Worm (Caenorhabditis elegans) whole organism, L1 larva: ENCODE data around the gene nas-38.
A peak's percentile ranks its signal among the peaks of the same experiment; 100 is the strongest.

Source experiments
- C04F5.9 ChIP-seq: sonication (generic microtip); optimal IDR thresholded peaks from 2 replicates; lab custom pipeline; 2016; ENCODE audit warnings: missing genetic modification characterization, missing compliant biosample characterization
- C34B4.2 ChIP-seq: sonication (generic microtip); optimal IDR thresholded peaks from 2 replicates; lab custom pipeline; 2017; ENCODE audit warnings: mild to moderate bottlenecking, missing genetic modification characterization, missing compliant biosample characterization
- aha-1 ChIP-seq: fragments of 150-350 bp; optimal IDR thresholded peaks from 2 replicates; lab custom pipeline; 2014; ENCODE audit warnings: missing biosample characterization, missing genetic modification characterization
- ama-1 ChIP-seq: fragments of 150-350 bp; optimal IDR thresholded peaks from 2 replicates; lab custom pipeline; 2014
- ceh-88 ChIP-seq: fragments of 200-800 bp; sonication (Bioruptor generic); IDR thresholded peaks from 2 replicates; pipeline ENCODE4 v1.3.6; 2022; ENCODE audit warnings: missing genetic modification characterization, missing compliant biosample characterization
- ces-1 ChIP-seq: fragments of 150-350 bp; optimal IDR thresholded peaks from 2 replicates; lab custom pipeline; 2014; ENCODE audit warnings: missing biosample characterization, missing genetic modification reagents, missing genetic modification characterization
- dsc-1 ChIP-seq: sonication (generic microtip); optimal IDR thresholded peaks from 2 replicates; lab custom pipeline; 2016; ENCODE audit warnings: mild to moderate bottlenecking, missing genetic modification characterization, missing compliant biosample characterization
- efl-1 ChIP-seq, 4 experiments: fragments of 150-350 bp; optimal IDR thresholded peaks in 3 of 4; peaks in 1 of 4; 1 replicate in 1 of 4; 2 replicates in 3 of 4; lab custom pipeline; 2014; ENCODE audit warnings: missing biosample characterization in 2 of 4, missing genetic modification characterization in 2 of 4, missing genetic modification reagents in 2 of 4
- egl-13 ChIP-seq: sonication (generic microtip); optimal IDR thresholded peaks from 2 replicates; lab custom pipeline; 2016; ENCODE audit warnings: missing genotype, missing genetic modification reagents, missing genetic modification characterization, missing compliant biosample characterization
- elt-3 ChIP-seq, 6 experiments: fragments of 150-350 bp in 1 of 6; sonication (generic microtip); optimal IDR thresholded peaks; 2 replicates each; lab custom pipeline; 2017 to 2018; ENCODE audit warnings: missing biosample characterization in 6 of 6, missing genetic modification characterization in 6 of 6, inconsistent platforms in 1 of 6
- ets-5 ChIP-seq: fragments of 200-800 bp; sonication (Bioruptor generic); IDR thresholded peaks from 2 replicates; pipeline ENCODE4 v1.3.6; 2022; ENCODE audit warnings: missing genetic modification characterization, missing compliant biosample characterization
- hlh-17 ChIP-seq: fragments of 200-800 bp; sonication (Bioruptor generic); optimal IDR thresholded peaks from 2 replicates; lab custom pipeline; 2018; ENCODE audit warnings: missing genetic modification characterization, mild to moderate bottlenecking, missing compliant biosample characterization, moderate library complexity, borderline replicate concordance
- lin-35 ChIP-seq, 2 experiments: fragments of 150-350 bp; optimal IDR thresholded peaks; 2 replicates each; lab custom pipeline; 2014; ENCODE audit warnings: missing biosample characterization in 2 of 2, missing genetic modification characterization in 2 of 2, missing genetic modification reagents in 2 of 2
- lin-39 ChIP-seq: fragments of 150-350 bp; optimal IDR thresholded peaks from 2 replicates; lab custom pipeline; 2014; ENCODE audit warnings: missing biosample characterization, missing genetic modification reagents, missing genetic modification characterization
- lsy-2 ChIP-seq, 2 experiments: fragments of 150-350 bp; optimal IDR thresholded peaks; 2 replicates each; lab custom pipeline; 2014; ENCODE audit warnings: missing biosample characterization in 2 of 2, missing genetic modification characterization in 2 of 2
- mdl-1 ChIP-seq, 2 experiments: fragments of 150-350 bp; optimal IDR thresholded peaks; 2 replicates each; lab custom pipeline; 2014 to 2017; ENCODE audit warnings: missing biosample characterization in 2 of 2, missing genetic modification characterization in 2 of 2, inconsistent platforms in 1 of 2
- nhr-11 ChIP-seq: fragments of 150-350 bp; optimal IDR thresholded peaks from 2 replicates; lab custom pipeline; 2014; ENCODE audit warnings: missing biosample characterization, missing genetic modification characterization
- nhr-12 ChIP-seq: sonication (generic microtip); optimal IDR thresholded peaks from 2 replicates; lab custom pipeline; 2017; ENCODE audit warnings: missing biosample characterization, missing genetic modification characterization
- nhr-19 ChIP-seq: fragments of 200-800 bp; sonication (Bioruptor generic); conservative IDR thresholded peaks from 2 replicates; pipeline ENCODE4 v1.3.6; 2022; ENCODE audit warnings: missing genetic modification characterization, missing compliant biosample characterization
- nhr-20 ChIP-seq: sonication (generic microtip); optimal IDR thresholded peaks from 2 replicates; lab custom pipeline; 2016; ENCODE audit warnings: mild to moderate bottlenecking, missing genetic modification characterization, missing compliant biosample characterization
- nhr-237 ChIP-seq: fragments of 150-350 bp; optimal IDR thresholded peaks from 2 replicates; lab custom pipeline; 2014; ENCODE audit warnings: missing biosample characterization, missing genetic modification characterization
- nhr-85 ChIP-seq: sonication (generic microtip); peaks from one replicate; lab custom pipeline; 2016; ENCODE audit warnings: missing genetic modification characterization, inconsistent platforms, missing compliant biosample characterization
- nhr-90 ChIP-seq: sonication (generic microtip); optimal IDR thresholded peaks from 2 replicates; lab custom pipeline; 2016; ENCODE audit warnings: mild to moderate bottlenecking, missing genetic modification characterization, missing compliant biosample characterization; ENCODE audit not compliant: poor library complexity
- rnt-1 ChIP-seq: sonication (generic microtip); optimal IDR thresholded peaks from 2 replicates; lab custom pipeline; 2016; ENCODE audit warnings: mild to moderate bottlenecking, missing genetic modification characterization, moderate library complexity, missing compliant biosample characterization
- skn-1 ChIP-seq: fragments of 150-350 bp; optimal IDR thresholded peaks from 2 replicates; lab custom pipeline; 2014; ENCODE audit warnings: missing biosample characterization, missing genetic modification characterization
- snpc-4 ChIP-seq: fragments of 150-350 bp; optimal IDR thresholded peaks from 2 replicates; lab custom pipeline; 2014; ENCODE audit warnings: missing biosample characterization, missing genetic modification characterization
- sptf-1 ChIP-seq: fragments of 150-350 bp; optimal IDR thresholded peaks from 2 replicates; lab custom pipeline; 2014; ENCODE audit warnings: missing biosample characterization, missing genetic modification characterization
- tlp-1 ChIP-seq: fragments of 150-350 bp; optimal IDR thresholded peaks from 2 replicates; lab custom pipeline; 2014; ENCODE audit warnings: missing biosample characterization, missing genetic modification characterization
- unc-30 ChIP-seq: sonication (generic microtip); optimal IDR thresholded peaks from 2 replicates; lab custom pipeline; 2017; ENCODE audit warnings: missing biosample characterization, missing genetic modification characterization
- vab-15 ChIP-seq: sonication (generic microtip); optimal IDR thresholded peaks from 2 replicates; lab custom pipeline; 2017; ENCODE audit warnings: missing genotype, mild to moderate bottlenecking, missing genetic modification characterization, missing compliant biosample characterization
- zip-4 ChIP-seq: fragments of 200-800 bp; sonication (Bioruptor generic); optimal IDR thresholded peaks from 2 replicates; lab custom pipeline; 2018; ENCODE audit warnings: mild to moderate bottlenecking, missing genetic modification characterization, moderate library complexity, missing compliant biosample characterization
- ztf-11 ChIP-seq, 2 experiments: sonication (generic microtip); optimal IDR thresholded peaks; 2 replicates each; lab custom pipeline; 2016 to 2017; ENCODE audit warnings: missing genetic modification characterization in 2 of 2, missing biosample characterization in 1 of 2, missing compliant biosample characterization in 1 of 2
- ztf-4 ChIP-seq: fragments of 150-350 bp; optimal IDR thresholded peaks from 2 replicates; lab custom pipeline; 2014; ENCODE audit warnings: missing biosample characterization, missing genetic modification characterization

Gene nas-38

DNA sequence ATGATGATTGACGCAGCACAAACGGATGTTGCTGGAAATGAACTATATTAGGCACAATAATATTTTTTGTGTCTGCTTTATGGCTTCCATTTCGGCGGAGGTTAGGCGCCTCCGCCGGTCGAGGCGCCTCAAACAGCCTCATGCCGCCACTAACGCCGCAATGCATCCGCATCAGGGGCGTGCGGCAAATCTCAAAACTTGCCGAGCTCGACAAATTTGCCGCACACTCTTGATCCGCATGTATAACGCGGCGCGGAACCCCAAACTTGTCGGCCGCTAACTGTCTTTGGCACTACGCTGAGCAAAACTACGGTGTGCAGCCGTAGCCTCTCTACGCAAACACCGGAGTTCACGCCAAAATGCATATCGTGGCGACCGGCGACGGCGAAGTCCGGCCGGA is 23.8 kb downstream of the nas-38 start:
- no peak for TF ChIP-seq efl-1 (optimal IDR thresholded peaks at IDR 0.05; lab: Kevin White, UChicago)
- TF ChIP-seq efl-1 (GFP tag; optimal IDR thresholded peaks at IDR 0.05 in 1 of 2; lab: Kevin White, UChicago), result no peak
- no peak for TF ChIP-seq rnt-1
- no peak for TF ChIP-seq lin-39 (tag; lab: Kevin White, UChicago)
- no peak for TF ChIP-seq ama-1 (lab: Kevin White, UChicago)
- TF ChIP-seq mdl-1 (tag; optimal IDR thresholded peaks at IDR 0.05; lab: Kevin White, UChicago), result no peak
- TF ChIP-seq ztf-11 (tag; optimal IDR thresholded peaks at IDR 0.05; lab: Kevin White, UChicago), result no peak
- no peak for TF ChIP-seq ces-1
- no peak for TF ChIP-seq ztf-4
- no peak for TF ChIP-seq nhr-237 (tag; lab: Kevin White, UChicago)
- TF ChIP-seq nhr-19, result no peak
- no peak for TF ChIP-seq C04F5.9 (tag; lab: Kevin White, UChicago)
- no peak for TF ChIP-seq snpc-4 (tag; lab: Kevin White, UChicago)
- no peak for TF ChIP-seq tlp-1 (tag; lab: Kevin White, UChicago)
- TF ChIP-seq nhr-20 (tag; lab: Kevin White, UChicago), result no peak
- TF ChIP-seq nhr-90 (tag; lab: Kevin White, UChicago), result no peak
- TF ChIP-seq skn-1 (tag; lab: Kevin White, UChicago), result no peak
- no peak for TF ChIP-seq unc-30 (tag; lab: Kevin White, UChicago)
- TF ChIP-seq sptf-1 (tag; lab: Kevin White, UChicago), result no peak
- no peak for TF ChIP-seq nhr-12
- no peak for TF ChIP-seq C34B4.2 (tag; lab: Kevin White, UChicago)
- TF ChIP-seq, all 84 proteins: peak for 0

DNA sequence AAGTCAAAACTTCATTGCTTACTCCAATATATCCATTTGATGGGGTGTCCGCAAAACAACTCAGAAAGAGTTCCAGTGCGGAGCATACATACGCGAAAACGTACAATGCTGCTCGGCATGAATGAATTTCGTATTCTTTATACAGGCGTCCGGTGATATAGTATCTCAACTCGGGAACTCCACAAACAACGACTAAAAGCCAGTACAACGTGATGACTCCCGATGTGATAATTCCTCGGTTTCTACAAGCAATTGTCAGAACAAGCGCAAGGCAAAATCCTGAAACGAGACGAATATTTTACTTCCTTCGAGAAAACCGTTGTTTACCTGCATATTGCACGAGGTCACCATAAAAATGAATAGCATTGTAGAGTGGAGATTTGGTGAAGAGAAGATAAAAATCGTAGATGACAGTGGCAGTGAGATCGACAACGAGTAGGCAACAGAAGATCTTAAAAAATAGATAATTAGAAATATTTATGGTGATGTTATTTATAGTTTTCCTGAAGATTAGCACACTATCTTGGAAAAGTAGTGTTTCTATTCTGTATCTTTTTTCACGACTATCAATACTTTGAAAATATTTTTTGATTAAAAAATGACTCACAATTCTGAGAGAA is 27.8 kb downstream of the nas-38 start:
- TF ChIP-seq zip-4 (GFP tag; lab: Kevin White, UChicago) (no peak), lin-35 (GFP tag; optimal IDR thresholded peaks at IDR 0.05; lab: Kevin White, UChicago) (no peak), egl-13 (no peak), nhr-85 (tag; lab: Kevin White, UChicago) (peak; percentile 63), dsc-1 (tag; lab: Kevin White, UChicago) (no peak), nhr-11 (tag; lab: Kevin White, UChicago) (no peak), mdl-1 (tag; optimal IDR thresholded peaks at IDR 0.05; lab: Kevin White, UChicago) (no peak)
- TF ChIP-seq, all 84 proteins: peak for 1

DNA sequence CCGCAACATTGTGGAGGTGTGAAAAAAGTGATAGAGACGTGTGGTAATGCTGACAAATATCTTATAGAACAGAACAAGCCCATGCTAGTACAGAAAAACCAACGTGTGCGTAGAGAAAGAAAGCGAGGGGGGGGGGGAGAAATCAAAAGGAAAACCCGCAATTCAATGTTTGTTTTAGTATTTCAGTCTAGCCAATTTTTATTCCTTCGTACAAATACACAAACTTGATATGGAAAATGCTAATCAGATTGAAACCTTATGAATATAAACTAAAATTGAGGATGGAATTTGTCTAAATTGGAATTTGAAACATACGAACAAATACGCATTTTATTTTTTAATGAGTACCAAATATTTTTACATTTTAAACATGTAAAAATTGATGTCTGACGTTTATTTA is 29.8 kb downstream of the nas-38 start, which contains the start of gene mrp-1:
TSS of gene mrp-1 (minus strand) at position 101 of the 400 bp plus-strand sequence.
- TF ChIP-seq skn-1 (tag; lab: Kevin White, UChicago), result peak; percentile 44
- TF ChIP-seq sptf-1 (tag; lab: Kevin White, UChicago), result no peak
- no peak for TF ChIP-seq elt-3 (tag; optimal IDR thresholded peaks at IDR 0.05; lab: Kevin White, UChicago)
- no peak for TF ChIP-seq vab-15
- TF ChIP-seq nhr-20 (tag; lab: Kevin White, UChicago), result no peak
- TF ChIP-seq ceh-88 (GFP tag; lab: Robert Waterston, UW), result no peak
- TF ChIP-seq, all 84 proteins: peak for 1

DNA sequence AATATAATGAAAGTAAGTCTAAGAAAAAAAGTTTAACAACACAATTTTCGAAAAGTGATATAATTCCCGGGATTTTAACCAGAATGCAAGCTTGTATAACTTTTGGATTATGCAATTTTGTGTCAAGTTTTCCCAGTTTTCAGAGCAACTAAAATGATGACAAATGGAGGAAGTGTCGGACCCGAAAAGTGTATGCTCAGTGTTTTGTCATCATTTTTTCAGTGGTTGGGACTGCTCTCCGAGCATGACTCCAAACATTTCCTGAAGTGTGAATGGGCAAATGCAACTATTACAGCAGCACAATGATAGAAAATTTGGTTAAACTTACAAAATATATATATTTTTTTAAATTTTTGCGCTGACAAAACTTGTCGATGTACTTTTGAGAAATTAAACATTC is 33.1 kb downstream of the nas-38 start:
- TF ChIP-seq rnt-1, result no peak
- TF ChIP-seq hlh-17, result no peak
- no peak for TF ChIP-seq egl-13
- no peak for TF ChIP-seq ets-5 (GFP tag; lab: Robert Waterston, UW)
- no peak for TF ChIP-seq lin-35 (GFP tag; optimal IDR thresholded peaks at IDR 0.05; lab: Kevin White, UChicago)
- TF ChIP-seq lsy-2 (tag; optimal IDR thresholded peaks at IDR 0.05; lab: Kevin White, UChicago), result no peak
- no peak for TF ChIP-seq tlp-1 (tag; lab: Kevin White, UChicago)
- peak; percentile 40 for TF ChIP-seq nhr-85 (tag; lab: Kevin White, UChicago)
- no peak for TF ChIP-seq C34B4.2 (tag; lab: Kevin White, UChicago)
- TF ChIP-seq ztf-4, result no peak
- no peak for TF ChIP-seq aha-1
- peak; percentile 97 for TF ChIP-seq skn-1 (tag; lab: Kevin White, UChicago)
- TF ChIP-seq efl-1 (optimal IDR thresholded peaks at IDR 0.05; lab: Kevin White, UChicago), result no peak
- TF ChIP-seq efl-1 (GFP tag; optimal IDR thresholded peaks at IDR 0.05 in 1 of 2; lab: Kevin White, UChicago), result peak in 1 of 2 experiments; percentile 19
